Fruit fly (Drosophila melanogaster) whole organism, embryonic: ENCODE measurements around the gene Rab3-GEF.

ENCODE experiments used
- CG10321 ChIP-seq: fragments of 200-800 bp; sonication (Bioruptor generic); IDR thresholded peaks from 2 replicates; pipeline ENCODE4 v1.3.6; 2022; ENCODE audit warnings: missing biosample characterization, missing genetic modification characterization
- CG10959 ChIP-seq: fragments of 200-800 bp; sonication (Bioruptor generic); IDR thresholded peaks from 2 replicates; pipeline ENCODE4 v1.3.6; 2022; ENCODE audit warnings: missing biosample characterization, missing genetic modification characterization
- CG11504 ChIP-seq: fragments of 200-800 bp; sonication (Bioruptor generic); optimal IDR thresholded peaks from 3 replicates; lab custom pipeline; 2019; ENCODE audit warnings: missing biosample characterization, mild to moderate bottlenecking, missing genetic modification characterization, moderate library complexity
- CG12769 ChIP-seq: fragments of 200-800 bp; sonication (Bioruptor generic); optimal IDR thresholded peaks from 2 replicates; lab custom pipeline; 2019; ENCODE audit warnings: missing biosample characterization, mild to moderate bottlenecking, missing genetic modification characterization, moderate library complexity
- CG16815 ChIP-seq: fragments of 200-800 bp; sonication (Bioruptor generic); optimal IDR thresholded peaks from 3 replicates; lab custom pipeline; 2017; ENCODE audit warnings: missing biosample characterization, mild to moderate bottlenecking, missing genetic modification characterization
- CG17612 ChIP-seq: fragments of 200-800 bp; sonication (Bioruptor generic); IDR thresholded peaks from 2 replicates; pipeline ENCODE4 v1.3.6; 2022; ENCODE audit warnings: missing biosample characterization, missing genetic modification characterization
- CG18262 ChIP-seq: fragments of 200-800 bp; optimal IDR thresholded peaks from 3 replicates; lab custom pipeline; 2019; ENCODE audit warnings: missing biosample characterization, mild to moderate bottlenecking, missing genetic modification characterization, moderate library complexity
- CG3065 ChIP-seq: fragments of 200-800 bp; sonication (Bioruptor generic); optimal IDR thresholded peaks from 2 replicates; lab custom pipeline; 2016; ENCODE audit warnings: missing biosample characterization, missing genetic modification characterization
- CG3407 ChIP-seq: fragments of 200-800 bp; sonication (Bioruptor generic); optimal IDR thresholded peaks from 2 replicates; lab custom pipeline; 2018; ENCODE audit warnings: missing biosample characterization, mild to moderate bottlenecking, missing genetic modification characterization
- CG4424 ChIP-seq: fragments of 200-800 bp; sonication (Bioruptor generic); optimal IDR thresholded peaks from 3 replicates; lab custom pipeline; 2016; ENCODE audit warnings: missing biosample characterization, missing genetic modification characterization
- CG5953 ChIP-seq: fragments of 200-800 bp; sonication (Bioruptor generic); IDR thresholded peaks from 2 replicates; pipeline ENCODE4 v1.3.6; 2022; ENCODE audit warnings: missing biosample characterization, missing genetic modification characterization
- CG6791 ChIP-seq: fragments of 200-800 bp; sonication (Bioruptor generic); IDR thresholded peaks from 3 replicates; pipeline ENCODE4 v1.3.6; 2022; ENCODE audit warnings: missing biosample characterization, missing genetic modification characterization; ENCODE audit not compliant: partially characterized antibody
- CG8924 ChIP-seq: fragments of 200-800 bp; optimal IDR thresholded peaks from 3 replicates; lab custom pipeline; 2019; ENCODE audit warnings: missing biosample characterization, mild to moderate bottlenecking, missing genetic modification characterization, moderate library complexity
- Dad ChIP-seq: fragments of 200-800 bp; sonication (Bioruptor generic); optimal IDR thresholded peaks from 3 replicates; lab custom pipeline; 2016; ENCODE audit warnings: missing biosample characterization, missing genetic modification characterization
- Doc3 ChIP-seq: fragments of 200-800 bp; sonication (Bioruptor generic); IDR thresholded peaks from 3 replicates; pipeline ENCODE4 v1.3.6; 2022; ENCODE audit warnings: missing biosample characterization, missing genetic modification characterization; ENCODE audit not compliant: partially characterized antibody
- Ets65A ChIP-seq: fragments of 200-800 bp; sonication (Bioruptor generic); peaks from one replicate; lab custom pipeline; 2016; ENCODE audit warnings: missing biosample characterization, missing genetic modification characterization
- HLH4C ChIP-seq: fragments of 200-800 bp; sonication (Bioruptor generic); IDR thresholded peaks from 3 replicates; pipeline ENCODE4 v1.3.6; 2022; ENCODE audit warnings: missing biosample characterization, missing genetic modification characterization; ENCODE audit not compliant: partially characterized antibody
- Hmr ChIP-seq: fragments of 200-800 bp; sonication (Bioruptor generic); optimal IDR thresholded peaks from 3 replicates; lab custom pipeline; 2017; ENCODE audit warnings: mild to moderate bottlenecking, missing biosample characterization, missing genetic modification reagents, missing genetic modification characterization
- Hr78 ChIP-seq, 2 experiments: fragments of 200-800 bp in 1 of 2; fragments of >200 bp in 1 of 2; sonication (Bioruptor generic) in 1 of 2; optimal IDR thresholded peaks; 2 replicates each; lab custom pipeline; 2017 to 2019; ENCODE audit warnings: missing biosample characterization in 2 of 2, missing genetic modification characterization in 2 of 2, mild to moderate bottlenecking in 1 of 2, moderate library complexity in 1 of 2
- Med ChIP-seq: fragments of 200-800 bp; sonication (Bioruptor generic); peaks from one replicate; lab custom pipeline; 2016; ENCODE audit warnings: missing biosample characterization, missing genetic modification characterization, mild to moderate bottlenecking, inconsistent platforms, moderate library complexity
- Stat92E ChIP-seq, 3 experiments: fragments of >200 bp in 2 of 3; fragments of 200-800 bp in 1 of 3; sonication (Bioruptor generic) in 1 of 3; optimal IDR thresholded peaks; 2 replicates each; lab custom pipeline; 2017 to 2019; ENCODE audit warnings: missing biosample characterization in 3 of 3, missing genetic modification characterization in 3 of 3, mild to moderate bottlenecking in 1 of 3, moderate library complexity in 1 of 3
- Tbp ChIP-seq: fragments of >200 bp; optimal IDR thresholded peaks from 2 replicates; lab custom pipeline; 2018; ENCODE audit warnings: missing biosample characterization, missing genetic modification characterization
- bsh ChIP-seq, 2 experiments: fragments of 200-800 bp; sonication (Bioruptor generic); optimal IDR thresholded peaks; 2 replicates each; lab custom pipeline; 2017 to 2018; ENCODE audit warnings: mild to moderate bottlenecking in 2 of 2, missing biosample characterization in 2 of 2, missing genetic modification characterization in 2 of 2, moderate library complexity in 1 of 2
- chif ChIP-seq, 2 experiments: fragments of 200-800 bp; sonication (Bioruptor generic); optimal IDR thresholded peaks; 3 replicates each; lab custom pipeline; 2016; ENCODE audit warnings: missing biosample characterization in 2 of 2, missing genetic modification characterization in 2 of 2
- crol ChIP-seq: fragments of 200-800 bp; sonication (Bioruptor generic); IDR thresholded peaks from 2 replicates; pipeline ENCODE4 v1.3.6; 2022; ENCODE audit warnings: missing biosample characterization, missing genetic modification characterization
- da ChIP-seq: fragments of 200-800 bp; sonication (Bioruptor generic); optimal IDR thresholded peaks from 2 replicates; lab custom pipeline; 2016; ENCODE audit warnings: missing biosample characterization, missing genetic modification characterization
- dmrt99B ChIP-seq: fragments of 200-800 bp; sonication (Bioruptor generic); optimal IDR thresholded peaks from 2 replicates; lab custom pipeline; 2018; ENCODE audit warnings: missing biosample characterization, mild to moderate bottlenecking, missing genetic modification characterization, moderate library complexity
- dysf ChIP-seq: fragments of 200-800 bp; sonication (Bioruptor generic); IDR thresholded peaks from 3 replicates; pipeline ENCODE4 v1.3.6; 2022; ENCODE audit warnings: missing biosample characterization, missing genetic modification characterization
- emc ChIP-seq: fragments of 200-800 bp; sonication (Bioruptor generic); optimal IDR thresholded peaks from 2 replicates; lab custom pipeline; 2016; ENCODE audit warnings: missing biosample characterization, missing genetic modification characterization
- lov ChIP-seq, 2 experiments: fragments of 200-800 bp in 1 of 2; fragments of >200 bp in 1 of 2; sonication (Bioruptor generic) in 1 of 2; IDR thresholded peaks in 1 of 2; optimal IDR thresholded peaks in 1 of 2; 2 replicates in 1 of 2; 3 replicates in 1 of 2; pipeline versions ENCODE4 v1.3.6 to Lab custom; 2017 to 2022; ENCODE audit warnings: missing biosample characterization in 1 of 2, missing genetic modification characterization in 1 of 2
- nom ChIP-seq: fragments of 200-800 bp; sonication (Bioruptor generic); optimal IDR thresholded peaks from 2 replicates; lab custom pipeline; 2017; ENCODE audit warnings: missing biosample characterization, missing genetic modification characterization, mild to moderate bottlenecking, moderate library complexity, missing genetic modification reagents
- pzg ChIP-seq: fragments of 200-800 bp; sonication (Bioruptor generic); optimal IDR thresholded peaks from 3 replicates; lab custom pipeline; 2018; ENCODE audit warnings: missing biosample characterization, mild to moderate bottlenecking, missing genetic modification characterization, moderate library complexity
- row ChIP-seq: fragments of 200-800 bp; sonication (Bioruptor generic); IDR thresholded peaks from 3 replicates; pipeline ENCODE4 v1.3.6; 2022; ENCODE audit warnings: missing biosample characterization, missing genetic modification characterization
- sens ChIP-seq: fragments of 200-800 bp; sonication (Bioruptor generic); peaks from one replicate; lab custom pipeline; 2016; ENCODE audit warnings: missing biosample characterization, missing genetic modification characterization
- sens-2 ChIP-seq: fragments of 200-800 bp; sonication (Bioruptor generic); IDR thresholded peaks from 2 replicates; pipeline ENCODE4 v1.3.6; 2022; ENCODE audit warnings: missing biosample characterization, missing genetic modification characterization
- seq ChIP-seq: fragments of 200-800 bp; sonication (Bioruptor generic); IDR thresholded peaks from 2 replicates; pipeline ENCODE4 v1.3.6; 2022; ENCODE audit warnings: missing biosample characterization, missing genetic modification characterization
- tll ChIP-seq, 2 experiments: fragments of 200-800 bp in 1 of 2; fragments of >200 bp in 1 of 2; sonication (Bioruptor generic) in 1 of 2; optimal IDR thresholded peaks; 2 replicates each; lab custom pipeline; 2017 to 2019; ENCODE audit warnings: missing biosample characterization in 2 of 2, missing genetic modification characterization in 2 of 2, mild to moderate bottlenecking in 1 of 2, moderate library complexity in 1 of 2
- usp ChIP-seq: fragments of >200 bp; optimal IDR thresholded peaks from 2 replicates; lab custom pipeline; 2017; ENCODE audit warnings: missing biosample characterization, missing genetic modification characterization

Rab3-GEF gene

dm6 chrX:15069417-15069896, 20.0 kb upstream of the Rab3-GEF start (continued):
- peak in 1 of 2 experiments; percentile 99 for TF ChIP-seq bsh (GFP tag; optimal IDR thresholded peaks at IDR 0.05; lab: Kevin White, UChicago)
- peak; percentile 16 for TF ChIP-seq Hmr (GFP tag; lab: Kevin White, UChicago)
- peak; percentile 57; the same call in 1 of the 2 replicates for TF ChIP-seq crol (GFP tag; lab: Robert Waterston, UW)
- no peak for TF ChIP-seq seq (GFP tag; lab: Robert Waterston, UW)
- TF ChIP-seq dysf, result no peak
- TF ChIP-seq sens-2 (GFP tag; lab: Robert Waterston, UW), result no peak
- no peak for TF ChIP-seq Stat92E (GFP tag; optimal IDR thresholded peaks at IDR 0.05; lab: Kevin White, UChicago)
- no peak for TF ChIP-seq HLH4C
- peak; percentile 100 for TF ChIP-seq nom (GFP tag; lab: Kevin White, UChicago)
- no peak for TF ChIP-seq CG10321 (GFP tag; lab: Robert Waterston, UW)
- no peak for TF ChIP-seq CG10959 (GFP tag; lab: Robert Waterston, UW)
- TF ChIP-seq lov (optimal IDR thresholded peaks at IDR 0.05; lab: Kevin White, UChicago), result no peak
- TF ChIP-seq lov (GFP tag; IDR thresholded peaks at IDR 0.05; lab: Robert Waterston, UW), result no peak
- TF ChIP-seq usp (GFP tag; lab: Kevin White, UChicago), result no peak
- peak; percentile 66 for TF ChIP-seq sens (GFP tag; lab: Kevin White, UChicago)
- TF ChIP-seq Tbp, result no peak
- TF ChIP-seq CG4424, result no peak
- TF ChIP-seq CG6791, result no peak

dm6 chrX:15070137-15070536, 19.3 kb upstream of the Rab3-GEF start:
- TF ChIP-seq CG16815 (GFP tag; lab: Kevin White, UChicago), result no peak
- no peak for TF ChIP-seq CG8924
- no peak for TF ChIP-seq CG12769 (tag; lab: Kevin White, UChicago)
- TF ChIP-seq dmrt99B, result no peak
- TF ChIP-seq Hr78 (GFP tag; optimal IDR thresholded peaks at IDR 0.05; lab: Kevin White, UChicago), result no peak
- no peak for TF ChIP-seq CG18262 (tag; lab: Kevin White, UChicago)
- no peak for TF ChIP-seq Dad (GFP tag; lab: Kevin White, UChicago)
- peak; percentile 23 for TF ChIP-seq Ets65A (GFP tag; lab: Kevin White, UChicago)
- no peak for TF ChIP-seq CG3065 (GFP tag; lab: Kevin White, UChicago)
- TF ChIP-seq emc, result no peak
- no peak for TF ChIP-seq HLH4C
- TF ChIP-seq CG5953 (GFP tag; lab: Robert Waterston, UW), result no peak
- no peak for TF ChIP-seq CG3407 (GFP tag; lab: Kevin White, UChicago)
- no peak for TF ChIP-seq seq (GFP tag; lab: Robert Waterston, UW)
- TF ChIP-seq pzg (GFP tag; lab: Kevin White, UChicago), result no peak
- TF ChIP-seq row (GFP tag; lab: Robert Waterston, UW), result peak; percentile 32; the same call in 1 of the 3 replicates
- TF ChIP-seq tll (GFP tag; optimal IDR thresholded peaks at IDR 0.05; lab: Kevin White, UChicago), result no peak
- peak; percentile 1 for TF ChIP-seq CG11504 (tag; lab: Kevin White, UChicago)
- peak; percentile 30 for TF ChIP-seq Med
- no peak for TF ChIP-seq CG17612
- TF ChIP-seq chif (GFP tag; optimal IDR thresholded peaks at IDR 0.05; lab: Kevin White, UChicago), result no peak
- no peak for TF ChIP-seq da (GFP tag; lab: Kevin White, UChicago)
- no peak for TF ChIP-seq Doc3 (GFP tag; lab: Robert Waterston, UW)
